Worm (Caenorhabditis elegans) whole organism, early embryonic: Measurements from ENCODE around the gene C33G8.2.

ENCODE experiments used
- B0310.2 ChIP-seq: sonication (generic microtip); optimal IDR thresholded peaks from 2 replicates; lab custom pipeline; 2016; ENCODE audit warnings: mild to moderate bottlenecking, missing genetic modification characterization, missing compliant biosample characterization
- F13C5.2 ChIP-seq: sonication (generic microtip); optimal IDR thresholded peaks from 2 replicates; lab custom pipeline; 2017; ENCODE audit warnings: mild to moderate bottlenecking, missing genetic modification characterization, inconsistent platforms, missing compliant biosample characterization
- aly-1 ChIP-seq: sonication (generic microtip); optimal IDR thresholded peaks from 2 replicates; lab custom pipeline; 2016; ENCODE audit warnings: missing genetic modification characterization, missing compliant biosample characterization
- ama-1 ChIP-seq: fragments of 150-350 bp; optimal IDR thresholded peaks from 2 replicates; lab custom pipeline; 2014
- ceh-13 ChIP-seq: fragments of 200-800 bp; sonication (Bioruptor generic); optimal IDR thresholded peaks from 2 replicates; lab custom pipeline; 2018; ENCODE audit warnings: mild to moderate bottlenecking, missing genetic modification characterization, missing compliant biosample characterization
- ceh-36 ChIP-seq: sonication (generic microtip); optimal IDR thresholded peaks from 2 replicates; lab custom pipeline; 2016; ENCODE audit warnings: missing genetic modification characterization, inconsistent platforms, missing compliant biosample characterization
- ets-7 ChIP-seq: sonication (generic microtip); optimal IDR thresholded peaks from 2 replicates; lab custom pipeline; 2016; ENCODE audit warnings: missing genotype, missing genetic modification characterization, missing compliant biosample characterization
- flt-1 ChIP-seq: fragments of 200-800 bp; sonication (Bioruptor generic); IDR thresholded peaks from 2 replicates; pipeline ENCODE4 v1.3.6; 2022; ENCODE audit warnings: missing genetic modification characterization, missing compliant biosample characterization
- hmbx-1 ChIP-seq: sonication (generic microtip); optimal IDR thresholded peaks from 2 replicates; lab custom pipeline; 2016; ENCODE audit warnings: mild to moderate bottlenecking, missing genetic modification characterization, missing compliant biosample characterization
- hmg-4 ChIP-seq: fragments of 200-800 bp; sonication (Bioruptor generic); optimal IDR thresholded peaks from 2 replicates; lab custom pipeline; 2018; ENCODE audit warnings: mild to moderate bottlenecking, missing genetic modification characterization, missing compliant biosample characterization
- hnd-1 ChIP-seq: sonication (generic microtip); optimal IDR thresholded peaks from 2 replicates; lab custom pipeline; 2016; ENCODE audit warnings: missing genetic modification characterization, missing compliant biosample characterization
- pes-1 ChIP-seq: fragments of 200-800 bp; sonication (Bioruptor generic); IDR thresholded peaks from 2 replicates; pipeline ENCODE4 v1.3.6; 2022; ENCODE audit warnings: missing genetic modification reagents, missing genetic modification characterization, missing compliant biosample characterization
- scrt-1 ChIP-seq: fragments of 200-800 bp; sonication (Bioruptor generic); IDR thresholded peaks from 2 replicates; pipeline ENCODE4 v1.3.6; 2022; ENCODE audit warnings: missing genetic modification characterization, missing compliant biosample characterization
- sea-1 ChIP-seq: fragments of 200-800 bp; sonication (Bioruptor generic); conservative IDR thresholded peaks from 2 replicates; pipeline ENCODE4 v1.3.6; 2022; ENCODE audit warnings: missing genetic modification characterization, missing compliant biosample characterization
- tbx-11 ChIP-seq: fragments of 200-800 bp; sonication (Bioruptor generic); IDR thresholded peaks from 2 replicates; pipeline ENCODE4 v1.3.6; 2022; ENCODE audit warnings: missing genetic modification characterization, missing compliant biosample characterization
- tbx-37 ChIP-seq: fragments of 200-800 bp; sonication (Bioruptor generic); conservative IDR thresholded peaks from 2 replicates; pipeline ENCODE4 v1.3.6; 2022; ENCODE audit warnings: missing genetic modification reagents, missing genetic modification characterization, missing compliant biosample characterization
- tra-4 ChIP-seq: sonication (generic microtip); optimal IDR thresholded peaks from 2 replicates; lab custom pipeline; 2017; ENCODE audit warnings: missing genetic modification characterization, missing compliant biosample characterization

C33G8.2 gene

DNA sequence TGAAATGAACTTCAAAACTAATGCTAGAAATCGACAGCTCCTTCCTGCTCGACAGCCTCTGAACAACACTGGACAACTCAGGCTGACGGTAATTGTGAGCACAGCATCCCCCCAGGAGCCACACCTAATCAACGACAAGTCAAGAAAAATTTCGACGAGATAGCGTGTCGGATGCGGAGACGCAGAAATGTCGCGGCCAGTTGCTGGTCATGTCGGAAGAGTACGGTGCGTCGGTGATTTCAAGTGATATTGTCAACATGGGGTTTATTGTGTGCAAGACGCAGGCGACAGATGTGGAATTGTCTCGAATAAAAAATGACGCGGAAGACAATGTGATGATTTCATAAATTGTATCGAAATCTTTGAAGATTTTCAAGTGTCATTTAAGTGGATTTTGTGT is 26.9 kb downstream of the C33G8.2 start, which contains the start of gene twk-11:
TSS of gene twk-11 (minus strand) at position 101 of the 400 bp plus-strand sequence.
- TF ChIP-seq tbx-37 (GFP tag; lab: Robert Waterston, UW) = no peak
- no peak for TF ChIP-seq pes-1 (GFP tag; lab: Robert Waterston, UW)
- no peak for TF ChIP-seq B0310.2
- TF ChIP-seq ceh-36 = no peak
- no peak for TF ChIP-seq ets-7 (tag; lab: Kevin White, UChicago)
- no peak for TF ChIP-seq scrt-1 (GFP tag; lab: Robert Waterston, UW)
- TF ChIP-seq hnd-1 (tag; lab: Kevin White, UChicago) = no peak
- TF ChIP-seq tbx-11 (GFP tag; lab: Robert Waterston, UW) = no peak
- no peak for TF ChIP-seq flt-1
- no peak for TF ChIP-seq sea-1 (GFP tag; lab: Robert Waterston, UW)
- no peak for TF ChIP-seq ceh-13 (GFP tag; lab: Kevin White, UChicago)
- no peak for TF ChIP-seq ama-1 (lab: Kevin White, UChicago)
- TF ChIP-seq tra-4 (tag; lab: Kevin White, UChicago) = no peak
- no peak for TF ChIP-seq aly-1 (tag; lab: Kevin White, UChicago)
- no peak for TF ChIP-seq hmg-4
- TF ChIP-seq F13C5.2 (tag; lab: Kevin White, UChicago) = no peak
- TF ChIP-seq hmbx-1 (tag; lab: Kevin White, UChicago) = no peak

DNA sequence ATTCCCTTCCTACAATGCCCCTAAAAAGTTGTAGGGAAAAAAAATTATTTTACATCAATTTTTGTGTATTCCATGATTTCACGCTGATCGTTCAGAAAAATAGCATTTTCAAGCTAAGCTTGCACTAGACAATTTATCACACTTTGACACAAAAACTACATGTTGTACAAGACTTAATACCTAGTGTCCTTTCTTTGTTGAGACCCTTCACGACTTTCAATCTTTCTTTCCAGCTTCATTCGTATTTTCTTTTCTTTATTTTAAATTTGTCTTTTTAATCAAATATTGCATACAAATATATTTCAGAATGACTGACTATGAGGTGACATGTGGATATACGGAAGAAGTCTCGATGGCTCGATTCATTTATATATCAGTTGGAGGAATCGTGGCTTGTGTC is 36.4 kb downstream of the C33G8.2 start, which contains the start of gene F20A1.2:
TSS of gene F20A1.2 (plus strand) at position 301 of the 400 bp plus-strand sequence.
- no peak for TF ChIP-seq B0310.2
- TF ChIP-seq hmbx-1 (tag; lab: Kevin White, UChicago) = no peak
- TF ChIP-seq ets-7 (tag; lab: Kevin White, UChicago) = no peak
- no peak for TF ChIP-seq ceh-36
- TF ChIP-seq pes-1 (GFP tag; lab: Robert Waterston, UW) = no peak
- no peak for TF ChIP-seq hnd-1 (tag; lab: Kevin White, UChicago)
- no peak for TF ChIP-seq ceh-13 (GFP tag; lab: Kevin White, UChicago)
- no peak for TF ChIP-seq sea-1 (GFP tag; lab: Robert Waterston, UW)
- TF ChIP-seq hmg-4 = no peak
- TF ChIP-seq aly-1 (tag; lab: Kevin White, UChicago) = no peak
- no peak for TF ChIP-seq ama-1 (lab: Kevin White, UChicago)
- TF ChIP-seq tbx-37 (GFP tag; lab: Robert Waterston, UW) = no peak
- no peak for TF ChIP-seq F13C5.2 (tag; lab: Kevin White, UChicago)

DNA sequence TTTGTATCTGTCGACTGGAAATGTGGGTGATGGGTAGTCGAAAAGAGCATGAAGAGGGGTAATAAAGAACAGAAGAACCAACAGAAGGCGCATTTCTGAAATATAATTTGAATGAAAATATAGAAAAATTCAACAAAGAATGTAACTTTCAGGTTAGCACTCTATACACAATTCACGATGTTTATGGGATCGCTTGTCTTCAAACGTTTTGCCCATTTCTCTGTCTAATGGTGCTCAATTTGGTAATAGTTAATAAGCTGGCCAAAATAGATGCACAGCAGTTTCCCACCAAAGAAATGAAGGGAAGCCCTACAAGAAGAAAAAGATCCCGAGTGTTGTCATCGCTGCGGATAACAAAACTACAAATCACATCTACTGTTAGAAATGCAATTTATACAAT is 38.0 kb downstream of the C33G8.2 start, which contains the start of gene F20A1.8:
TSS of gene F20A1.8 (minus strand) at position 101 of the 400 bp plus-strand sequence.
- TF ChIP-seq tra-4 (tag; lab: Kevin White, UChicago) (no peak), ceh-13 (GFP tag; lab: Kevin White, UChicago) (no peak), hmbx-1 (tag; lab: Kevin White, UChicago) (no peak), hnd-1 (tag; lab: Kevin White, UChicago) (no peak), tbx-37 (GFP tag; lab: Robert Waterston, UW) (no peak), ceh-36 (no peak)

DNA sequence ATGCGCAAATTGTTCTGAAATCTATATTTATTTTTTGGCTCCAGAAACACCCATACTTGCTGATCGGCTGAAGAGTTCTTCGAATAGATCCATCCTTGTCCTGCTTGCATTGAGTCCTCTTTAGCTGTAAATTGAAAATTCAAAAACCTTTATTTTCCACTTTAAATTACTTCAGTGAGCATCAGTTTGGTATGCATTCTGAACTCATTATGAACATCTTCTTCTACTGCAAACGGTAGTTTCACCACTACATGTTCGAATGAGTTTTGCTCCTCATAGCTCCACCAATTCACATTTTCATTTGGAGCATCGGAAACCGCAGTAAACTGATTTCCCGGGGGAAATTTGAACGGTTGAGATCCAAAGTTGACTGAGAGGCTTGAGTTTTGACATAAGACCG is 40.6 kb downstream of the C33G8.2 start:
- TF ChIP-seq tbx-11 (GFP tag; lab: Robert Waterston, UW) (no peak), ceh-36 (no peak), hmg-4 (no peak), ama-1 (lab: Kevin White, UChicago) (no peak), ceh-13 (GFP tag; lab: Kevin White, UChicago) (no peak), tra-4 (tag; lab: Kevin White, UChicago) (no peak)

DNA sequence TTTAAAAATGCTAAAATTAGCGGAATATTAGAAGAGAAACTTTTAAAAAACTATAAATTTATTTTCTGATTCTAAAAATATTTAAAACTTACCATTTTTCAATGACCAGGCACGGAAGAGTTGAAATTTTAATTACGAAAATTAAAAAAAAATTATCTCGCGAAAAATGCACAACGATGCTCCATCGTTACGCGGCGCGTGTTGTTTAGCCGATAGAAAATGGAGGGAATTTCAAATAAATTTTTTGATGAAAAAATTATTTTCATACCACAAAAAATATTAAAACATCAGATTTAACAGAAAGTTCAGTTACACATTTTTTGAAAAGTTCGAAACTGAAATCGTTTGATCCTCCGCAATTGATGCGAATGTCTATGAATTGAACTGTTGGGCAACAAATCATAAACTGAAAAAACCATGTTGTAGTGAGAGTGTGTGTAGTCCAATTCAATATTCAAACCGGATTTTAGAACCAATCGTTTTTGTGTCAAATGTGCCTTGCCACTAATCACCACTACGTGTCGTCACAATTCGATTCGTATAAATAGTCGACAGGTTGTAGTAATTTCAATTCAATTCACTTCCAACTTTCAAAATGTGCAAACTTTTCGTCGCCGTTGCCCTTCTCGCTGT is 41.7 kb downstream of the C33G8.2 start, which contains the start of the genes tofu-2 and spig-1:
TSS of gene tofu-2 (minus strand) at position 116 of the 633 bp plus-strand sequence.
TSS of gene spig-1 (plus strand) at position 583 of the 633 bp plus-strand sequence.
- TF ChIP-seq hmbx-1 (tag; lab: Kevin White, UChicago) (no peak), hnd-1 (tag; lab: Kevin White, UChicago) (no peak), flt-1 (no peak), pes-1 (GFP tag; lab: Robert Waterston, UW) (no peak), ets-7 (tag; lab: Kevin White, UChicago) (no peak), scrt-1 (GFP tag; lab: Robert Waterston, UW) (no peak), tbx-11 (GFP tag; lab: Robert Waterston, UW) (no peak), tra-4 (tag; lab: Kevin White, UChicago) (no peak), hmg-4 (no peak), ama-1 (lab: Kevin White, UChicago) (no peak), tbx-37 (GFP tag; lab: Robert Waterston, UW) (no peak), B0310.2 (no peak), aly-1 (tag; lab: Kevin White, UChicago) (no peak), ceh-13 (GFP tag; lab: Kevin White, UChicago) (no peak), F13C5.2 (tag; lab: Kevin White, UChicago) (no peak), sea-1 (GFP tag; lab: Robert Waterston, UW) (no peak), ceh-36 (no peak)

DNA sequence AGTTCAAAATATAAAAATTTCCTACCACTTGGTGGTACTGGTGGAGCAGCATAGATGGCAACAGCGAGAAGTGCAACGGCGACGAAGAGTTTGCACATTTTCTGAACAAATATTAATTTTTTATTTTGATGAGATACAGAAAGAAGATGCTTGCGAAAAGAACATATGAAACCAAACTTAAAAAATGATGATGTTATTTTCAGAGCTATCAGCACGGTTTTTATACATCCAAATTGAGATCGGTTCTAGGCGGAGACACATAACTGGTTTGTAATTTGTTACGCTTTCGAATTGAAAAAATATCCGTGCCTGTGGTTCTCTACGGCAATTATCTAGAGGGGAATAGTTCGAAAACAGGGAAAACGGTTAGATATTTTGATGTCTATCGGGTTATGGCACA is 43.5 kb downstream of the C33G8.2 start, which contains the start of gene txt-17:
TSS of gene txt-17 (minus strand) at position 101 of the 400 bp plus-strand sequence.
- TF ChIP-seq F13C5.2 (tag; lab: Kevin White, UChicago) (no peak), hnd-1 (tag; lab: Kevin White, UChicago) (no peak), hmbx-1 (tag; lab: Kevin White, UChicago) (no peak), tbx-37 (GFP tag; lab: Robert Waterston, UW) (no peak), pes-1 (GFP tag; lab: Robert Waterston, UW) (no peak), ceh-13 (GFP tag; lab: Kevin White, UChicago) (no peak), ets-7 (tag; lab: Kevin White, UChicago) (no peak), scrt-1 (GFP tag; lab: Robert Waterston, UW) (no peak), tbx-11 (GFP tag; lab: Robert Waterston, UW) (no peak), B0310.2 (no peak), ceh-36 (no peak), hmg-4 (no peak), flt-1 (no peak)

DNA sequence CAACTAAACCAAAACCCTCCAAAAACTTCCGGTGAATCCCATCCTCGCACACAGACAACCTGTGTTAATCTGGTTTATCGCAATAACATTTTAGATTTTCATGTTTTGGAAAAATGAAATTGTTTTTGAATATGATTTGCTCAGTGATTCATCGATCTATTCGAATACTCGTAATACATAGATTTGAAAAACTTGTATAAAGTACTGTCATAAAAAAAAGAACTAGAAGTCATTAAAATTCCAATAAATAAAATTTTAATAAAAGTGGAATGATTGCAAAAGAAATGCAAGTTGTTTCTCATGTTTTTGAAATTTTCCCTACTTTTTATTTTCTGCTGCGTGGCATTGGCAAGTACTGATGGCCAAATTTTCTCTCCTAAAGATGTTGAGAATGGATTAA is 45.0 kb downstream of the C33G8.2 start, which contains the start of gene spig-8:
TSS of gene spig-8 (plus strand) at position 301 of the 400 bp plus-strand sequence.
- TF ChIP-seq tbx-11 (GFP tag; lab: Robert Waterston, UW) (no peak), hmbx-1 (tag; lab: Kevin White, UChicago) (no peak), flt-1 (no peak), ets-7 (tag; lab: Kevin White, UChicago) (no peak), hmg-4 (no peak), scrt-1 (GFP tag; lab: Robert Waterston, UW) (no peak), ceh-36 (no peak), ceh-13 (GFP tag; lab: Kevin White, UChicago) (no peak), sea-1 (GFP tag; lab: Robert Waterston, UW) (no peak), tra-4 (tag; lab: Kevin White, UChicago) (no peak), F13C5.2 (tag; lab: Kevin White, UChicago) (no peak), aly-1 (tag; lab: Kevin White, UChicago) (no peak), ama-1 (lab: Kevin White, UChicago) (no peak)
